Worm (Caenorhabditis elegans) whole organism, late embryonic: Measurements from ENCODE around the gene F46G10.2.

Experiments
- ama-1 ChIP-seq: fragments of 150-350 bp; optimal IDR thresholded peaks from 2 replicates; lab custom pipeline; 2014
- ceh-19 ChIP-seq: fragments of 200-800 bp; sonication (Bioruptor generic); optimal IDR thresholded peaks from 2 replicates; lab custom pipeline; 2018; ENCODE audit warnings: mild to moderate bottlenecking, missing genetic modification characterization, missing compliant biosample characterization
- ceh-24 ChIP-seq: sonication (generic microtip); optimal IDR thresholded peaks from 2 replicates; lab custom pipeline; 2016; ENCODE audit warnings: mild to moderate bottlenecking, missing genetic modification characterization, missing compliant biosample characterization
- mec-3 ChIP-seq: sonication (generic microtip); optimal IDR thresholded peaks from 2 replicates; lab custom pipeline; 2016; ENCODE audit warnings: borderline replicate concordance, missing genetic modification characterization, missing compliant biosample characterization
- odd-2 ChIP-seq: sonication (generic microtip); optimal IDR thresholded peaks from 2 replicates; lab custom pipeline; 2017; ENCODE audit warnings: antibody characterized with exemption, mild to moderate bottlenecking, missing genetic modification characterization, missing compliant biosample characterization
- pros-1 ChIP-seq: fragments of 150-350 bp; optimal IDR thresholded peaks from 2 replicates; lab custom pipeline; 2014; ENCODE audit warnings: missing biosample characterization, missing genetic modification reagents, missing genetic modification characterization
- sox-4 ChIP-seq: sonication (generic microtip); optimal IDR thresholded peaks from 2 replicates; lab custom pipeline; 2017; ENCODE audit warnings: mild to moderate bottlenecking, missing genetic modification characterization, inconsistent platforms, missing compliant biosample characterization

- no peak for TF ChIP-seq ceh-19 (GFP tag; lab: Kevin White, UChicago)
- no peak for TF ChIP-seq ama-1
- no peak for TF ChIP-seq pros-1
- no peak for TF ChIP-seq mec-3 (tag; lab: Kevin White, UChicago)
- TF ChIP-seq odd-2 (tag; lab: Kevin White, UChicago) = no peak
- no peak for TF ChIP-seq ceh-24
- TF ChIP-seq sox-4 = no peak
Measured at ce11 chrX:13349230-13350122, 26.7 kb downstream of the F46G10.2 start.
